Fruit fly (Drosophila melanogaster): ENCODE measurements around the gene CG5885.

Gene CG5885

dm6 chr2L:9938631-9939256 lies 20.6 kb upstream of the CG5885 start, which contains the start of the genes Datp and CG4619 (continued):
- peak; percentile 56 for TF ChIP-seq CG17385 (GFP tag; optimal IDR thresholded peaks at IDR 0.05)
- peak; percentile 40 for TF ChIP-seq CG4404 (GFP tag; IDR thresholded peaks at IDR 0.05)
- no peak for TF ChIP-seq az2 (GFP tag; optimal IDR thresholded peaks at IDR 0.05)
- TF ChIP-seq PHDP (tag; optimal IDR thresholded peaks at IDR 0.05): no peak
- TF ChIP-seq CG3065 (GFP tag; optimal IDR thresholded peaks at IDR 0.05): no peak
- TF ChIP-seq run (tag; optimal IDR thresholded peaks at IDR 0.05): no peak
- TF ChIP-seq CG6854 (GFP tag; optimal IDR thresholded peaks at IDR 0.05): no peak
- no peak for TF ChIP-seq CTCF (GFP tag; optimal IDR thresholded peaks at IDR 0.05)
- no peak for TF ChIP-seq dmrt11E (tag; optimal IDR thresholded peaks at IDR 0.05)
- peak; percentile 16 for TF ChIP-seq CG6813 (GFP tag; optimal IDR thresholded peaks at IDR 0.05)
- TF ChIP-seq Hand (GFP tag; optimal IDR thresholded peaks at IDR 0.05): no peak
- no peak for TF ChIP-seq chinmo (GFP tag; IDR thresholded peaks at IDR 0.05; ENCODE audit: partially characterized antibody)
- no peak for TF ChIP-seq CG3726 (GFP tag; IDR thresholded peaks at IDR 0.05)
- peak; percentile 61 for TF ChIP-seq Xbp1 (GFP tag; optimal IDR thresholded peaks at IDR 0.05)
- peak; percentile 54 for TF ChIP-seq her (GFP tag; optimal IDR thresholded peaks at IDR 0.05)
- TF ChIP-seq CG18599 (GFP tag; optimal IDR thresholded peaks at IDR 0.05): peak; percentile 72
- peak; percentile 96 for TF ChIP-seq Med (GFP tag)
- TF ChIP-seq CG3847 (GFP tag; IDR thresholded peaks at IDR 0.05): peak; percentile 83
- no peak for TF ChIP-seq vnd (GFP tag; IDR thresholded peaks at IDR 0.05; ENCODE audit: partially characterized antibody)
- peak; percentile 3 for TF ChIP-seq CG13424 (tag; optimal IDR thresholded peaks at IDR 0.05)
- no peak for TF ChIP-seq CG8765 (GFP tag; IDR thresholded peaks at IDR 0.05)
- no peak for TF ChIP-seq odd (GFP tag; optimal IDR thresholded peaks at IDR 0.05)
- TF ChIP-seq fu2 (GFP tag; optimal IDR thresholded peaks at IDR 0.05): peak; percentile 69
- TF ChIP-seq trem (tag; optimal IDR thresholded peaks at IDR 0.05): peak; percentile 32
- TF ChIP-seq disco-r (GFP tag; optimal IDR thresholded peaks at IDR 0.05): peak; percentile 20
- TF ChIP-seq ERR (GFP tag; optimal IDR thresholded peaks at IDR 0.05): no peak
- TF ChIP-seq CG10654 (GFP tag; optimal IDR thresholded peaks at IDR 0.05): peak; percentile 12
- TF ChIP-seq amos (GFP tag; IDR thresholded peaks at IDR 0.05; ENCODE audit: partially characterized antibody): peak; percentile 19; the same call in 1 of the 2 replicates
- TF ChIP-seq CG32767 (GFP tag; IDR thresholded peaks at IDR 0.05): no peak
- TF ChIP-seq CG11504 (tag; optimal IDR thresholded peaks at IDR 0.05): no peak
- peak; percentile 23 for TF ChIP-seq Hsf (GFP tag; optimal IDR thresholded peaks at IDR 0.05)
- TF ChIP-seq Scr (GFP tag; IDR thresholded peaks at IDR 0.05; ENCODE audit: partially characterized antibody): no peak
- no peak for TF ChIP-seq dimm (GFP tag; IDR thresholded peaks at IDR 0.05)
- TF ChIP-seq pho (GFP tag; optimal IDR thresholded peaks at IDR 0.05): peak; percentile 38
- no peak for TF ChIP-seq Usf (GFP tag; optimal IDR thresholded peaks at IDR 0.05)
- TF ChIP-seq CG5180 (GFP tag; optimal IDR thresholded peaks at IDR 0.05): no peak
- peak; percentile 31 for TF ChIP-seq tin (GFP tag; optimal IDR thresholded peaks at IDR 0.05)
- TF ChIP-seq CG9797 (GFP tag; optimal IDR thresholded peaks at IDR 0.05): peak; percentile 8
- TF ChIP-seq scrt (GFP tag; optimal IDR thresholded peaks at IDR 0.05): peak; percentile 49
- TF ChIP-seq CG1603 (tag; optimal IDR thresholded peaks at IDR 0.05): peak; percentile 74
- TF ChIP-seq Ets97D (GFP tag; optimal IDR thresholded peaks at IDR 0.05): peak; percentile 51
- TF ChIP-seq CG13296 (GFP tag; optimal IDR thresholded peaks at IDR 0.05): no peak
- no peak for TF ChIP-seq CG10959 (GFP tag; IDR thresholded peaks at IDR 0.05)
- TF ChIP-seq CG30403 (GFP tag; optimal IDR thresholded peaks at IDR 0.05): no peak
- peak; percentile 29 for TF ChIP-seq CG2116 (GFP tag; optimal IDR thresholded peaks at IDR 0.05)
- peak; percentile 6 for TF ChIP-seq Jarid2 (GFP tag; optimal IDR thresholded peaks at IDR 0.05)
- TF ChIP-seq maf-S (GFP tag; optimal IDR thresholded peaks at IDR 0.05): peak; percentile 25
- peak; percentile 5 for TF ChIP-seq bab2 (GFP tag; optimal IDR thresholded peaks at IDR 0.05)
- 0 out of 2 replicates have a peak, but pooled peaks have one; percentile 20 for TF ChIP-seq wdn (GFP tag; IDR thresholded peaks at IDR 0.05)
- TF ChIP-seq CG9609 (GFP tag; optimal IDR thresholded peaks at IDR 0.05): peak; percentile 51
